Worm (Caenorhabditis elegans): ENCODE data around the gene Y53G8AR.8.

DNA sequence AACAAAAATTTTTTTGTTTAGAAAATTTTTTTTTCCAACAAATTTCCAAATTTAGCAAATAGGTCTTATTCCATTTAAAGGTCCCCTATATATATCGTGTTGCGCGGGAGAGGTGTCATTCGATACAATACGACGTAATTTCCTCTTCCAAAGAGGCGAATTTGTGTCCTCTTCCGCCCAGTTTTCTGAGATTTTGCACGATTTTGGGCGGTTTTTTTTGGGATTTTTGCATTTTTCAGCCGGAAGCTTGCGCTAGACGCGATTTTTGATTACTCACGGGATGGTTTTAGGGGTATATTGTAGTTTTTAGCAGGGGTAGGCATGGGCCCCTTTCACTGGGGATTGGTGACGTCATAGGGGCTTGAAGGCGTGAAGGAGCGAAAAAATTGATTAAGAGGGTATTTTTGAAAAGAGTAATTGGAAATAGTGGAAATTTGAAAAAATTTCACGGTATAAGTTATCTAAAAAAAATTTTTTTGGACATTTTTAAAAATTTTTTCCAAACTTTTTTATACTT, 43.5 kb downstream of the Y53G8AR.8 start, which contains the start of gene Y53G8AL.4:
- no peak for TF ChIP-seq him-1 (tag; optimal IDR thresholded peaks at IDR 0.05)
- TF ChIP-seq dao-5 (tag; optimal IDR thresholded peaks at IDR 0.05), result no peak
- no peak for TF ChIP-seq W03F9.2 (tag; optimal IDR thresholded peaks at IDR 0.05)

All from whole organism, L4/young adult.